Worm (Caenorhabditis elegans) whole organism, late embryonic: ENCODE results near the gene cysl-2.

Source experiments
- C08G9.2 ChIP-seq: sonication (generic microtip); optimal IDR thresholded peaks from 2 replicates; lab custom pipeline; 2016; ENCODE audit warnings: mild to moderate bottlenecking, missing genetic modification characterization, moderate library complexity, missing compliant biosample characterization
- K02D7.2 ChIP-seq: sonication (generic microtip); optimal IDR thresholded peaks from 2 replicates; lab custom pipeline; 2017; ENCODE audit warnings: mild to moderate bottlenecking, missing genetic modification characterization, missing compliant biosample characterization
- K09A11.1 ChIP-seq: sonication (generic microtip); optimal IDR thresholded peaks from 2 replicates; lab custom pipeline; 2017; ENCODE audit warnings: antibody characterized with exemption, mild to moderate bottlenecking, missing genetic modification characterization, missing compliant biosample characterization; ENCODE audit not compliant: insufficient read depth
- ahr-1 ChIP-seq: sonication (generic microtip); optimal IDR thresholded peaks from 2 replicates; lab custom pipeline; 2016; ENCODE audit warnings: missing genetic modification characterization, missing compliant biosample characterization
- ama-1 ChIP-seq: fragments of 150-350 bp; optimal IDR thresholded peaks from 2 replicates; lab custom pipeline; 2014
- ceh-14 ChIP-seq: sonication (generic microtip); optimal IDR thresholded peaks from 2 replicates; lab custom pipeline; 2016; ENCODE audit warnings: missing genotype, missing genetic modification characterization, missing compliant biosample characterization
- ceh-2 ChIP-seq: sonication (generic microtip); optimal IDR thresholded peaks from 2 replicates; lab custom pipeline; 2016; ENCODE audit warnings: missing genotype, missing genetic modification characterization, missing compliant biosample characterization
- ceh-22 ChIP-seq: sonication (generic microtip); optimal IDR thresholded peaks from 2 replicates; lab custom pipeline; 2017; ENCODE audit warnings: missing biosample characterization, missing genetic modification characterization
- ceh-30 ChIP-seq: fragments of 150-350 bp; optimal IDR thresholded peaks from 2 replicates; lab custom pipeline; 2014; ENCODE audit warnings: missing biosample characterization, missing genetic modification characterization
- ceh-31 ChIP-seq: sonication (generic microtip); optimal IDR thresholded peaks from 2 replicates; lab custom pipeline; 2016; ENCODE audit warnings: missing genetic modification characterization, missing compliant biosample characterization
- ceh-34 ChIP-seq: sonication (generic microtip); optimal IDR thresholded peaks from 2 replicates; lab custom pipeline; 2016; ENCODE audit warnings: mild to moderate bottlenecking, missing genetic modification characterization, missing compliant biosample characterization
- ceh-6 ChIP-seq: fragments of 200-800 bp; sonication (Bioruptor generic); optimal IDR thresholded peaks from 2 replicates; lab custom pipeline; 2018; ENCODE audit warnings: mild to moderate bottlenecking, missing genetic modification characterization, missing compliant biosample characterization
- ceh-9 ChIP-seq: sonication (generic microtip); optimal IDR thresholded peaks from 2 replicates; lab custom pipeline; 2016; ENCODE audit warnings: mild to moderate bottlenecking, missing genetic modification characterization, inconsistent platforms, missing compliant biosample characterization
- che-1 ChIP-seq: sonication (generic microtip); optimal IDR thresholded peaks from 2 replicates; lab custom pipeline; 2016; ENCODE audit warnings: mild to moderate bottlenecking, missing genetic modification characterization, missing compliant biosample characterization
- dmd-4 ChIP-seq: sonication (generic microtip); optimal IDR thresholded peaks from 2 replicates; lab custom pipeline; 2016; ENCODE audit warnings: borderline replicate concordance, missing genetic modification characterization, missing compliant biosample characterization
- elt-2 ChIP-seq: sonication (generic microtip); optimal IDR thresholded peaks from 2 replicates; lab custom pipeline; 2016; ENCODE audit warnings: missing genetic modification reagents, missing genetic modification characterization, missing compliant biosample characterization
- elt-4 ChIP-seq: sonication (generic microtip); optimal IDR thresholded peaks from 2 replicates; lab custom pipeline; 2016; ENCODE audit warnings: missing genetic modification characterization, missing compliant biosample characterization
- eyg-1 ChIP-seq: sonication (generic microtip); optimal IDR thresholded peaks from 2 replicates; lab custom pipeline; 2016; ENCODE audit warnings: missing genotype, missing genetic modification characterization, missing compliant biosample characterization
- fax-1 ChIP-seq: sonication (generic microtip); optimal IDR thresholded peaks from 2 replicates; lab custom pipeline; 2016; ENCODE audit warnings: missing genotype, missing genetic modification characterization, missing compliant biosample characterization
- fkh-10 ChIP-seq: fragments of 150-350 bp; optimal IDR thresholded peaks from 2 replicates; lab custom pipeline; 2014; ENCODE audit warnings: missing biosample characterization, missing genetic modification reagents, missing genetic modification characterization
- fkh-6 ChIP-seq: sonication (generic microtip); optimal IDR thresholded peaks from 2 replicates; lab custom pipeline; 2016; ENCODE audit warnings: missing genetic modification characterization, missing compliant biosample characterization
- gmeb-2 ChIP-seq: sonication (generic microtip); optimal IDR thresholded peaks from 2 replicates; lab custom pipeline; 2016; ENCODE audit warnings: missing genetic modification characterization, inconsistent platforms, missing compliant biosample characterization
- hlh-15 ChIP-seq: sonication (generic microtip); optimal IDR thresholded peaks from 2 replicates; lab custom pipeline; 2016; ENCODE audit warnings: missing genetic modification characterization, missing compliant biosample characterization
- hlh-30 ChIP-seq: sonication (generic microtip); optimal IDR thresholded peaks from 2 replicates; lab custom pipeline; 2017; ENCODE audit warnings: antibody characterized with exemption, missing genetic modification characterization, missing compliant biosample characterization; ENCODE audit not compliant: insufficient read depth
- lim-6 ChIP-seq: sonication (generic microtip); optimal IDR thresholded peaks from 2 replicates; lab custom pipeline; 2016; ENCODE audit warnings: missing genetic modification characterization, missing compliant biosample characterization
- lin-11 ChIP-seq: fragments of 200-800 bp; sonication (Bioruptor generic); optimal IDR thresholded peaks from 2 replicates; lab custom pipeline; 2018; ENCODE audit warnings: mild to moderate bottlenecking, missing genetic modification characterization, missing compliant biosample characterization
- nfya-1 ChIP-seq: sonication (generic microtip); optimal IDR thresholded peaks from 2 replicates; lab custom pipeline; 2017; ENCODE audit warnings: missing genetic modification characterization, mild to moderate bottlenecking, missing compliant biosample characterization, antibody characterized with exemption, moderate library complexity
- nhr-11 ChIP-seq: fragments of 150-350 bp; optimal IDR thresholded peaks from 2 replicates; lab custom pipeline; 2014; ENCODE audit warnings: missing biosample characterization, missing genetic modification characterization
- npax-4 ChIP-seq: sonication (generic microtip); optimal IDR thresholded peaks from 2 replicates; lab custom pipeline; 2016; ENCODE audit warnings: missing genetic modification characterization, missing compliant biosample characterization
- pax-1 ChIP-seq: fragments of 150-350 bp; optimal IDR thresholded peaks from 2 replicates; lab custom pipeline; 2014; ENCODE audit warnings: missing biosample characterization, missing genetic modification characterization
- pha-2 ChIP-seq: sonication (generic microtip); optimal IDR thresholded peaks from 2 replicates; lab custom pipeline; 2017; ENCODE audit warnings: mild to moderate bottlenecking, missing genetic modification characterization, missing compliant biosample characterization
- pha-4 ChIP-seq: fragments of 150-350 bp; optimal IDR thresholded peaks from 2 replicates; lab custom pipeline; 2018; ENCODE audit warnings: missing biosample characterization, missing genetic modification reagents, missing genetic modification characterization
- pqm-1 ChIP-seq: sonication (generic microtip); optimal IDR thresholded peaks from 2 replicates; lab custom pipeline; 2016; ENCODE audit warnings: missing genetic modification characterization, missing compliant biosample characterization
- pros-1 ChIP-seq: fragments of 150-350 bp; optimal IDR thresholded peaks from 2 replicates; lab custom pipeline; 2014; ENCODE audit warnings: missing biosample characterization, missing genetic modification reagents, missing genetic modification characterization
- ref-2 ChIP-seq: sonication (generic microtip); optimal IDR thresholded peaks from 2 replicates; lab custom pipeline; 2016; ENCODE audit warnings: missing genetic modification characterization, missing compliant biosample characterization
- rnt-1 ChIP-seq: sonication (generic microtip); optimal IDR thresholded peaks from 2 replicates; lab custom pipeline; 2016; ENCODE audit warnings: missing genetic modification characterization, missing compliant biosample characterization
- sdc-2 ChIP-seq: sonication (generic microtip); optimal IDR thresholded peaks from 2 replicates; lab custom pipeline; 2016; ENCODE audit warnings: missing genotype, missing genetic modification characterization, missing compliant biosample characterization
- sox-2 ChIP-seq: fragments of 200-800 bp; sonication (Bioruptor generic); IDR thresholded peaks from 2 replicates; pipeline ENCODE4 v1.3.6; 2022; ENCODE audit warnings: missing genetic modification reagents, missing genetic modification characterization, missing compliant biosample characterization
- syd-9 ChIP-seq: sonication (generic microtip); optimal IDR thresholded peaks from 2 replicates; lab custom pipeline; 2016; ENCODE audit warnings: mild to moderate bottlenecking, missing genetic modification characterization, moderate library complexity, missing compliant biosample characterization
- ttx-3 ChIP-seq: sonication (generic microtip); optimal IDR thresholded peaks from 2 replicates; lab custom pipeline; 2016; ENCODE audit warnings: missing genetic modification reagents, missing genetic modification characterization, missing compliant biosample characterization
- unc-3 ChIP-seq, 2 experiments: fragments of 200-800 bp in 1 of 2; sonication (Bioruptor generic) in 1 of 2; sonication (generic microtip) in 1 of 2; conservative IDR thresholded peaks in 1 of 2; optimal IDR thresholded peaks in 1 of 2; 2 replicates each; pipeline versions ENCODE4 v1.3.6 to Lab custom; 2016 to 2022; ENCODE audit warnings: missing compliant biosample characterization in 2 of 2, missing genetic modification characterization in 2 of 2, missing genetic modification reagents in 1 of 2
- unc-86 ChIP-seq: sonication (generic microtip); optimal IDR thresholded peaks from 2 replicates; lab custom pipeline; 2016; ENCODE audit warnings: missing genetic modification characterization, missing compliant biosample characterization
- zip-5 ChIP-seq: sonication (generic microtip); optimal IDR thresholded peaks from 2 replicates; lab custom pipeline; 2016; ENCODE audit warnings: missing genetic modification characterization, missing compliant biosample characterization

The cysl-2 gene

ce11 chrII:14496809-14497208 lies 2.6 kb upstream of the cysl-2 start (continued):
- TF ChIP-seq ceh-30 (tag; lab: Kevin White, UChicago) (peak; percentile 73), che-1 (tag; lab: Kevin White, UChicago) (peak; percentile 86), lim-6 (tag; lab: Kevin White, UChicago) (no peak), npax-4 (tag; lab: Kevin White, UChicago) (peak; percentile 69), pros-1 (tag; lab: Kevin White, UChicago) (peak; percentile 15), fax-1 (tag; lab: Kevin White, UChicago) (peak; percentile 68), hlh-30 (tag; lab: Kevin White, UChicago) (peak; percentile 24), gmeb-2 (tag; lab: Kevin White, UChicago) (peak; percentile 86), zip-5 (peak; percentile 68), unc-3 (GFP tag; conservative IDR thresholded peaks at IDR 0.05; lab: Robert Waterston, UW) (peak; percentile 78), unc-3 (tag; optimal IDR thresholded peaks at IDR 0.05; lab: Kevin White, UChicago) (peak; percentile 80), dmd-4 (tag; lab: Kevin White, UChicago) (peak; percentile 75), lin-11 (tag; lab: Kevin White, UChicago) (peak; percentile 80), ceh-31 (tag; lab: Kevin White, UChicago) (peak; percentile 68), hlh-15 (tag; lab: Kevin White, UChicago) (peak; percentile 71), ahr-1 (tag; lab: Kevin White, UChicago) (peak; percentile 74), ttx-3 (tag; lab: Kevin White, UChicago) (peak; percentile 80), nhr-11 (tag; lab: Kevin White, UChicago) (no peak), ceh-2 (tag; lab: Kevin White, UChicago) (peak; percentile 66), nfya-1 (tag; lab: Kevin White, UChicago) (peak; percentile 77), K09A11.1 (tag; lab: Kevin White, UChicago) (peak; percentile 89), fkh-10 (GFP tag; lab: Kevin White, UChicago) (no peak), sdc-2 (peak; percentile 81), ceh-9 (peak; percentile 43), ceh-22 (peak; percentile 35), eyg-1 (tag; lab: Kevin White, UChicago) (peak; percentile 83), rnt-1 (peak; percentile 96)

- TF ChIP-seq rnt-1 (no peak), fkh-6 (tag; lab: Kevin White, UChicago) (no peak), lin-11 (tag; lab: Kevin White, UChicago) (no peak), syd-9 (tag; lab: Kevin White, UChicago) (no peak), ceh-14 (tag; lab: Kevin White, UChicago) (no peak), eyg-1 (tag; lab: Kevin White, UChicago) (no peak), fkh-10 (GFP tag; lab: Kevin White, UChicago) (no peak), C08G9.2 (no peak), ttx-3 (tag; lab: Kevin White, UChicago) (no peak), ama-1 (lab: Kevin White, UChicago) (no peak), ceh-34 (tag; lab: Kevin White, UChicago) (no peak), ahr-1 (tag; lab: Kevin White, UChicago) (no peak), ref-2 (tag; lab: Kevin White, UChicago) (no peak), elt-4 (tag; lab: Kevin White, UChicago) (no peak), pqm-1 (no peak), ceh-22 (no peak), K02D7.2 (no peak), gmeb-2 (tag; lab: Kevin White, UChicago) (no peak), pax-1 (tag; lab: Kevin White, UChicago) (no peak), sox-2 (GFP tag; lab: Robert Waterston, UW) (no peak)
These were observed 1.1 kb upstream of the cysl-2 start for ce11 chrII:14495341-14495740.

DNA sequence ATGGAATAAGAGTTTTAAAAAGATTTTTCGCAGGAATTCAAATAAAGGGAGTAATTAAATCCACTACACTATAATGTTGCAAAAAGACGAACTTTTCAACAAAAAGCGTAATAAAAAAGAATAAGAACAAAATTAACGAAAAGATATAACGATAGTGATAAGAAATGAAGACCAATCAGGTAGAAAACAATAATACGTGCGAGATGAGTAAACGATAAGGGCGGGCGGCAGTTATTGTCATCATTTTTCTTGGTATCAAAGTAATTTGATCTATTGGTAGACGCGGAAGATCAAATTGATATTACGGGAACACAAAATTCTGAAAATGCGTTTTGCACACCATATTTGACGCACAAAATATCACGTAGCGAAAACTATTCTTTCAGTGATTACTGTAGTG lies 213 bp upstream of the cysl-2 start:
- TF ChIP-seq unc-86 (tag; lab: Kevin White, UChicago) (no peak), pha-2 (tag; lab: Kevin White, UChicago) (no peak), ama-1 (lab: Kevin White, UChicago) (no peak), ceh-22 (no peak), pha-4 (no peak), ceh-6 (GFP tag; lab: Kevin White, UChicago) (no peak), elt-2 (peak; percentile 85)
